Worm (Caenorhabditis elegans) whole organism, L2 larva: ENCODE measurements around the gene C38C10.3.
"Not testable (repeated sequence)": the region's sequence is repeated elsewhere in the genome, so short reads cannot be mapped to it uniquely, and the experiment has no call there.

ENCODE experiments used
- C34F6.9 ChIP-seq: fragments of 150-350 bp; optimal IDR thresholded peaks from 2 replicates; lab custom pipeline; 2014; ENCODE audit warnings: missing biosample characterization, missing genetic modification characterization
- F13H6.1 ChIP-seq: sonication (generic microtip); optimal IDR thresholded peaks from 2 replicates; lab custom pipeline; 2016; ENCODE audit warnings: missing genetic modification characterization, missing compliant biosample characterization
- R02D3.7 ChIP-seq: fragments of 150-350 bp; optimal IDR thresholded peaks from 2 replicates; lab custom pipeline; 2014; ENCODE audit warnings: missing biosample characterization, missing genetic modification characterization
- Y55F3AM.14 ChIP-seq: fragments of 200-800 bp; sonication (Bioruptor generic); optimal IDR thresholded peaks from 2 replicates; lab custom pipeline; 2018; ENCODE audit warnings: mild to moderate bottlenecking, missing genetic modification characterization, missing compliant biosample characterization
- ZK546.5 ChIP-seq: sonication (generic microtip); optimal IDR thresholded peaks from 2 replicates; lab custom pipeline; 2017; ENCODE audit warnings: missing biosample characterization, missing genetic modification characterization
- alr-1 ChIP-seq: fragments of 150-350 bp; optimal IDR thresholded peaks from 2 replicates; lab custom pipeline; 2014; ENCODE audit warnings: missing biosample characterization, missing genetic modification characterization
- ama-1 ChIP-seq: fragments of 150-350 bp; optimal IDR thresholded peaks from 2 replicates; lab custom pipeline; 2018; ENCODE audit warnings: inconsistent platforms
- blmp-1 ChIP-seq: sonication (generic microtip); optimal IDR thresholded peaks from 2 replicates; lab custom pipeline; 2017; ENCODE audit warnings: missing genetic modification characterization, mild to moderate bottlenecking, missing compliant biosample characterization, antibody characterized with exemption, moderate library complexity; ENCODE audit not compliant: insufficient read depth
- ceh-82 ChIP-seq: fragments of 150-350 bp; optimal IDR thresholded peaks from 2 replicates; lab custom pipeline; 2014; ENCODE audit warnings: missing biosample characterization, missing genetic modification characterization
- crh-2 ChIP-seq: sonication (generic microtip); optimal IDR thresholded peaks from 2 replicates; lab custom pipeline; 2017; ENCODE audit warnings: missing biosample characterization, missing genetic modification characterization
- egl-27 ChIP-seq: sonication (generic microtip); optimal IDR thresholded peaks from 3 replicates; lab custom pipeline; 2017; ENCODE audit warnings: missing biosample characterization, missing genetic modification reagents, missing genetic modification characterization
- elt-1 ChIP-seq: fragments of 150-350 bp; optimal IDR thresholded peaks from 2 replicates; lab custom pipeline; 2014; ENCODE audit warnings: missing biosample characterization, missing genetic modification characterization
- elt-3 ChIP-seq: sonication (generic microtip); optimal IDR thresholded peaks from 2 replicates; lab custom pipeline; 2017; ENCODE audit warnings: missing biosample characterization, missing genetic modification characterization
- gmeb-1 ChIP-seq: fragments of 150-350 bp; optimal IDR thresholded peaks from 2 replicates; lab custom pipeline; 2014; ENCODE audit warnings: missing biosample characterization, missing genetic modification characterization
- lin-13 ChIP-seq: fragments of 150-350 bp; optimal IDR thresholded peaks from 2 replicates; lab custom pipeline; 2014; ENCODE audit warnings: missing biosample characterization, missing genetic modification reagents, missing genetic modification characterization
- lin-39 ChIP-seq: fragments of 150-350 bp; optimal IDR thresholded peaks from 2 replicates; lab custom pipeline; 2014; ENCODE audit warnings: missing biosample characterization, missing genetic modification reagents, missing genetic modification characterization
- lsy-2 ChIP-seq, 2 experiments: fragments of 150-350 bp in 1 of 2; sonication (generic microtip) in 1 of 2; optimal IDR thresholded peaks; 2 replicates each; lab custom pipeline; 2014 to 2017; ENCODE audit warnings: missing biosample characterization in 2 of 2, missing genetic modification characterization in 2 of 2
- mab-5 ChIP-seq: fragments of 150-350 bp; optimal IDR thresholded peaks from 2 replicates; lab custom pipeline; 2014; ENCODE audit warnings: missing biosample characterization, missing genetic modification characterization
- mbf-1 ChIP-seq: sonication (generic microtip); optimal IDR thresholded peaks from 2 replicates; lab custom pipeline; 2017; ENCODE audit warnings: missing biosample characterization, missing genetic modification characterization
- nhr-11 ChIP-seq: fragments of 150-350 bp; optimal IDR thresholded peaks from 2 replicates; lab custom pipeline; 2014; ENCODE audit warnings: missing biosample characterization, missing genetic modification characterization
- nhr-12 ChIP-seq: fragments of 150-350 bp; optimal IDR thresholded peaks from 2 replicates; lab custom pipeline; 2014; ENCODE audit warnings: missing biosample characterization, missing genetic modification characterization
- nhr-129 ChIP-seq: fragments of 150-350 bp; optimal IDR thresholded peaks from 2 replicates; lab custom pipeline; 2014; ENCODE audit warnings: missing biosample characterization, missing genetic modification characterization
- nhr-21 ChIP-seq: fragments of 150-350 bp; optimal IDR thresholded peaks from 2 replicates; lab custom pipeline; 2014; ENCODE audit warnings: missing biosample characterization, missing genetic modification characterization
- nhr-23 ChIP-seq: fragments of 150-350 bp; optimal IDR thresholded peaks from 2 replicates; lab custom pipeline; 2014; ENCODE audit warnings: missing biosample characterization, missing genetic modification reagents, missing genetic modification characterization
- nhr-25 ChIP-seq: fragments of 150-350 bp; sonication (generic microtip); optimal IDR thresholded peaks from 3 replicates; lab custom pipeline; 2014; ENCODE audit warnings: missing biosample characterization, missing genetic modification characterization
- nhr-6 ChIP-seq: fragments of 150-350 bp; optimal IDR thresholded peaks from 2 replicates; lab custom pipeline; 2014; ENCODE audit warnings: missing biosample characterization, missing genetic modification characterization
- sem-4 ChIP-seq: fragments of 150-350 bp; optimal IDR thresholded peaks from 2 replicates; lab custom pipeline; 2014; ENCODE audit warnings: missing biosample characterization, missing genetic modification reagents, missing genetic modification characterization
- skn-1 ChIP-seq: sonication (generic microtip); optimal IDR thresholded peaks from 2 replicates; lab custom pipeline; 2017; ENCODE audit warnings: missing biosample characterization, missing genetic modification characterization
- sma-3 ChIP-seq: sonication (generic microtip); optimal IDR thresholded peaks from 2 replicates; lab custom pipeline; 2016; ENCODE audit warnings: missing genetic modification reagents, missing genetic modification characterization, missing compliant biosample characterization
- sma-9 ChIP-seq, 2 experiments: fragments of 150-350 bp in 1 of 2; sonication (generic microtip) in 1 of 2; optimal IDR thresholded peaks; 2 replicates each; lab custom pipeline; 2014 to 2016; ENCODE audit warnings: missing genetic modification characterization in 2 of 2, mild to moderate bottlenecking in 1 of 2, missing biosample characterization in 1 of 2, missing compliant biosample characterization in 1 of 2, missing genetic modification reagents in 1 of 2, moderate library complexity in 1 of 2
- snpc-4 ChIP-seq: fragments of 150-350 bp; optimal IDR thresholded peaks from 2 replicates; lab custom pipeline; 2014; ENCODE audit warnings: missing biosample characterization, missing genetic modification characterization
- unc-39 ChIP-seq: fragments of 150-350 bp; optimal IDR thresholded peaks from 2 replicates; lab custom pipeline; 2014; ENCODE audit warnings: missing biosample characterization, missing genetic modification characterization
- unc-55 ChIP-seq: fragments of 150-350 bp; sonication (generic microtip); optimal IDR thresholded peaks from 3 replicates; lab custom pipeline; 2014; ENCODE audit warnings: missing biosample characterization, missing genetic modification reagents, missing genetic modification characterization
- unc-62 ChIP-seq: fragments of 150-350 bp; optimal IDR thresholded peaks from 2 replicates; lab custom pipeline; 2014; ENCODE audit warnings: missing biosample characterization, missing genetic modification reagents, missing genetic modification characterization
- zag-1 ChIP-seq: fragments of 150-350 bp; optimal IDR thresholded peaks from 2 replicates; lab custom pipeline; 2014; ENCODE audit warnings: missing biosample characterization, missing genetic modification characterization
- ztf-1 ChIP-seq: fragments of 200-800 bp; sonication (Bioruptor generic); conservative IDR thresholded peaks from 2 replicates; pipeline ENCODE4 v1.3.6; 2022; ENCODE audit warnings: missing genetic modification characterization, missing compliant biosample characterization
- ztf-11 ChIP-seq: sonication (generic microtip); optimal IDR thresholded peaks from 2 replicates; lab custom pipeline; 2017; ENCODE audit warnings: missing biosample characterization, missing genetic modification characterization
- ztf-4 ChIP-seq: fragments of 150-350 bp; optimal IDR thresholded peaks from 2 replicates; lab custom pipeline; 2014; ENCODE audit warnings: missing biosample characterization, missing genetic modification characterization

Gene C38C10.3

DNA sequence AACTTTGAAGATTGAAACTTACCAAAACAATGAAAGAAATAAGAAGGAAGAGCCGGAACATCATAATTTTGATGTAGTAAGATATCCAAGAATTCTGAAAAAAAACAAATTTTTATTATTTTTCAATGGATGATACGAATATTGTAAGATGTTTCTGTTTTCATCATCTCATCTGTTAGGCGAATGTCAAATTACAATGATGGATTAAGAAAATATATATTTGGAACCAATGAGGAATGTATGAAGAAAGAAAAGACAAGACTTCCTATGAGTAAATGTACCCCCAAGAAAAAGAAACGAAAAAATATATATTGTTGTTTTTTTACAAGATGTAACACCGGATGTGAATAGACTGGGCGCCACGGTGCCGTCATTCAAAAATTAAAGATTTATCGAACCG lies 40.9 kb upstream of the C38C10.3 start, which contains the start of gene T26G10.5:
Gene T26G10.5, minus strand, starts transcription at position 101 of the 400 bp plus-strand sequence.
- TF ChIP-seq sma-3 (GFP tag; lab: Kevin White, UChicago), result no peak
- TF ChIP-seq ZK546.5, result no peak
- no peak for TF ChIP-seq unc-62
- no peak for TF ChIP-seq nhr-129 (tag; lab: Kevin White, UChicago)
- TF ChIP-seq elt-3 (tag; lab: Kevin White, UChicago), result no peak
- TF ChIP-seq alr-1, result no peak
- no peak for TF ChIP-seq F13H6.1
- TF ChIP-seq C34F6.9 (tag; lab: Kevin White, UChicago), result no peak
- TF ChIP-seq elt-1 (tag; lab: Kevin White, UChicago), result no peak
- no peak for TF ChIP-seq lsy-2 (tag; optimal IDR thresholded peaks at IDR 0.05; lab: Kevin White, UChicago)
- no peak for TF ChIP-seq blmp-1 (tag; lab: Kevin White, UChicago)
- no peak for TF ChIP-seq ama-1 (lab: Kevin White, UChicago)
- no peak for TF ChIP-seq ceh-82 (tag; lab: Kevin White, UChicago)
- TF ChIP-seq skn-1 (tag; lab: Kevin White, UChicago), result no peak

DNA sequence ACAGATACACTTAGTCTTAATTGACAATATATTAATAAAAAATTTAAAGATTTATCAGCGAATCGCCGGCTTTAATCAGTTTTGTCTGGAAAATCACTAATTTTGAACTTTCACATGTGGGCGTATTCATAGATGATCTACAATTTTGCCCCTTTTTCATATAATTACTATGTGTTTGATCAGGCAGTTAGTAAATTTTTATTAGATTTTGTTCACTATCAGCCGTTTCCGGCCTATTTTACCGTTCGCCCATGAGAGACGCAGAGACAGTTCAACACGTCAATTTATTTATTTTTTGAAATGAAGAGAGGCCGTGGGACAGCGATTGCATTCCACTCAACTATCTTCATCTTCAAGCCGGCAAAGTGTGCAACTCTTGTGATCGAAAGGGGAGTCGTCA lies 34.8 kb upstream of the C38C10.3 start, which contains the start of gene T26G10.4:
Gene T26G10.4, plus strand, starts transcription at position 301 of the 400 bp plus-strand sequence.
- TF ChIP-seq ama-1 (lab: Kevin White, UChicago); R02D3.7 (tag; lab: Kevin White, UChicago); nhr-23 (tag; lab: Kevin White, UChicago): not testable (repeated sequence)

DNA sequence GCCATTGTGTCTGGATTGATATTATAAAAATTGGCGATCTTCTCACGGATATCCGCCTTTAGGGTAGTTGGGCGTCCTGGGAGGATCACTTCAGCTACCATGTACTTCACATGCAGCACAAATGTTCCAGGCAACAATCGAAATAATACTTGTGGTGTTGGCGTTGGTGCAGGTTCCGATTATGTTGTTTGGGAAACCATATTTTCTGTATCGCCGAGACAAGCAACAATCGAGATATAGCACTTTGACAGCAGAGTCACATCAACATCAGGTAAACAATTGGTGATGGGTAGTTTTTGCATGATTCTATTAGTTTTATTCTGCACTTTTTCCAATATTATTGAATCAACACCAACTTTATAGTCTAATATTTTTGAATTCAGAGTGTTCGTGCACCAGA lies 27.9 kb upstream of the C38C10.3 start, which contains the start of gene T26G10.3:
Gene T26G10.3, minus strand, starts transcription at position 101 of the 400 bp plus-strand sequence.
- TF ChIP-seq nhr-11 (tag; lab: Kevin White, UChicago) (no peak), Y55F3AM.14 (GFP tag; lab: Kevin White, UChicago) (no peak), crh-2 (no peak), skn-1 (tag; lab: Kevin White, UChicago) (no peak), unc-62 (no peak), C34F6.9 (tag; lab: Kevin White, UChicago) (no peak), nhr-25 (tag; lab: Kevin White, UChicago) (no peak), nhr-6 (tag; lab: Kevin White, UChicago) (no peak), ztf-11 (tag; lab: Kevin White, UChicago) (no peak), gmeb-1 (tag; lab: Kevin White, UChicago) (no peak)

DNA sequence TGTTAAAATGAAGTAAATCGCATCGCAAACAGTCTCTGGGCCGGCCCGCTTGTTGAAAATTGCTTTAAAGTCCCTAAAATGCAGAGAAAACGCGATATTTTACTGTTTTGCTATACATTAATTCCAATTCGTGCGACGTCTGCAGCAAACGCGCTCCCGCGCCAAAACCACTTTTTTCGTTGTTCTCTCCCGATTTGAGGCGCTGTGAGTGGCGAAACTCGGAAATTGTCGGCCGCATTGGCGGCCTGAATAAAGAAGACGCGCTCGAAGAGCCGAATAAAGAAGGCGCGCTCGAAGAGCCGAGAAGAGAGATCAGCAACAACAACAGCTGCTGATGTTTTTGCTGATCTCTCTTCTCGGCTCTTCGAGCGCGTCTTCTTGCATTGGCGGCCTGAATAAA lies 22.9 kb upstream of the C38C10.3 start:
- peak; percentile 48 for TF ChIP-seq unc-55 (GFP tag; lab: Kevin White, UChicago)
- peak; percentile 92 for TF ChIP-seq snpc-4 (tag; lab: Kevin White, UChicago)

DNA sequence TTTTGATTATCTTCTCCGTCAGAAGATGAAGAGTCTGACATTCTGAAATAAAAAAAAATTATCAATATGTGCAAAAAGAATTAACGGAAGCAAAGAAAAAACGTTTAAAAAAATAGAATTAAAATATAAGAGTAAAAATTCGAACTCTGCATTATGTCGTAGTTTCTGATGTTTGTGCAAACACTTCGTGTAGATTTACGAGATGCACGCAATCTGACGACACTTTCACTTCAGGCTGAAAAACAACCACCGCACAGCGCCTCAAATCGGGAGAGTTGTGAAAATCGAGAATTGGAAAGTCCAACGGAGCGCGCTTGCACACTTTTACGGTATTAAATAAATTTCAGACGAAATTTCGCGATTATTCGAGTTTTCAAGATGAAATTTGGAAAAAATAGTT lies 21.2 kb upstream of the C38C10.3 start, which contains the start of gene T26G10.1:
Gene T26G10.1, minus strand, starts transcription at position 42 of the 400 bp plus-strand sequence.
- TF ChIP-seq mab-5 (tag; lab: Kevin White, UChicago) (peak; percentile 65), nhr-12 (tag; lab: Kevin White, UChicago) (no peak), ama-1 (lab: Kevin White, UChicago) (no peak), ztf-4 (tag; lab: Kevin White, UChicago) (no peak), unc-55 (GFP tag; lab: Kevin White, UChicago) (peak; percentile 83), blmp-1 (tag; lab: Kevin White, UChicago) (peak; percentile 83), nhr-129 (tag; lab: Kevin White, UChicago) (peak; percentile 21), lsy-2 (tag; optimal IDR thresholded peaks at IDR 0.05; lab: Kevin White, UChicago) (peak; percentile 75 to 91), C34F6.9 (tag; lab: Kevin White, UChicago) (peak; percentile 36), R02D3.7 (tag; lab: Kevin White, UChicago) (peak; percentile 92), Y55F3AM.14 (GFP tag; lab: Kevin White, UChicago) (no peak), sem-4 (tag; lab: Kevin White, UChicago) (peak; percentile 28), unc-39 (no peak), lin-13 (GFP tag; lab: Kevin White, UChicago) (peak; percentile 68), ztf-1 (GFP tag; lab: Robert Waterston, UW) (no peak), gmeb-1 (tag; lab: Kevin White, UChicago) (peak; percentile 81), nhr-21 (tag; lab: Kevin White, UChicago) (peak; percentile 54), snpc-4 (tag; lab: Kevin White, UChicago) (peak; percentile 60), ztf-11 (tag; lab: Kevin White, UChicago) (no peak), zag-1 (tag; lab: Kevin White, UChicago) (no peak), F13H6.1 (peak; percentile 68), nhr-11 (tag; lab: Kevin White, UChicago) (no peak), sma-3 (GFP tag; lab: Kevin White, UChicago) (peak; percentile 67), egl-27 (tag; lab: Kevin White, UChicago) (peak; percentile 50), ZK546.5 (peak; percentile 3), mbf-1 (tag; lab: Kevin White, UChicago) (no peak), nhr-25 (tag; lab: Kevin White, UChicago) (peak; percentile 72), crh-2 (peak; percentile 76), lin-39 (no peak), sma-9 (GFP tag; optimal IDR thresholded peaks at IDR 0.05; lab: Kevin White, UChicago) (peak; percentile 56), sma-9 (tag; optimal IDR thresholded peaks at IDR 0.05; lab: Kevin White, UChicago) (no peak)
